Worm (Caenorhabditis elegans): ENCODE data around the gene R11.4.

DNA sequence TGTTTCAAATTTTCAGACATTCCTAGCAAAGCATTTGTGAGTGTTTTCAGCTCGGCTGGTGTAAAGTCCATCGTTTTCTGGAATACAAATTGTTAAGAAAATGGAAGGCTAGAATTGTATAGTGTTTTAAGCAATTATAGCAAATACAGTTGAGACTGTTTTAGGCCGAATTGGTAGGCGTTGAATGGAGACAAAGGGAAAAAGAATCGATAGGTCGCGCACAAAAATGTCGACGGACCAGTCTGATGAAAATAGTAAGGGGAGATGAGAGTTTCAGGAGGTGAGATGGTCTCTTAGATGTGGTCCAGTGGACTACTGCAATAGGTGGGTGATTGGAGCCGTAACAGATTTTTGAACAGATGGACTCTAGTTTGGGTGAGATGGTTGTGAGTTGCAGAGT is 30.2 kb upstream of the R11.4 start:
- TF ChIP-seq nhr-76 (tag; optimal IDR thresholded peaks at IDR 0.05), result no peak
- no peak for TF ChIP-seq ama-1 (optimal IDR thresholded peaks at IDR 0.05)
- TF ChIP-seq fkh-10 (GFP tag; optimal IDR thresholded peaks at IDR 0.05), result no peak
- TF ChIP-seq unc-130 (GFP tag; optimal IDR thresholded peaks at IDR 0.05), result no peak

Measured in whole organism, L4 larva.